Fruit fly (Drosophila melanogaster) whole organism, embryonic: ENCODE measurements around the gene CG16904.

Source experiments
- Abd-B ChIP-seq: fragments of 200-800 bp; sonication (Bioruptor generic); optimal IDR thresholded peaks from 2 replicates; lab custom pipeline; 2018; ENCODE audit warnings: missing biosample characterization, mild to moderate bottlenecking, missing genetic modification characterization, moderate library complexity
- Atf-2 ChIP-seq: fragments of 200-800 bp; sonication (Bioruptor generic); optimal IDR thresholded peaks from 2 replicates; lab custom pipeline; 2016; ENCODE audit warnings: missing biosample characterization, missing genetic modification characterization
- Atf6 ChIP-seq: fragments of 200-800 bp; sonication (Bioruptor generic); IDR thresholded peaks from 2 replicates; pipeline ENCODE4 v1.3.6; 2022; ENCODE audit warnings: missing biosample characterization, missing genetic modification characterization
- CG1024 ChIP-seq: fragments of 200-800 bp; sonication (Bioruptor generic); IDR thresholded peaks from 2 replicates; pipeline ENCODE4 v1.3.6; 2022; ENCODE audit warnings: missing biosample characterization, missing genetic modification characterization
- CG11093 ChIP-seq: fragments of 200-800 bp; sonication (Bioruptor generic); IDR thresholded peaks from 3 replicates; pipeline ENCODE4 v1.3.6; 2022; ENCODE audit warnings: missing biosample characterization, missing genetic modification characterization
- CG11696 ChIP-seq: fragments of 200-800 bp; sonication (Bioruptor generic); IDR thresholded peaks from 2 replicates; pipeline ENCODE4 v1.3.6; 2022; ENCODE audit warnings: missing biosample characterization, missing genetic modification characterization
- CG13296 ChIP-seq: fragments of 200-800 bp; sonication (Bioruptor generic); optimal IDR thresholded peaks from 3 replicates; lab custom pipeline; 2018; ENCODE audit warnings: missing biosample characterization, mild to moderate bottlenecking, missing genetic modification characterization
- CG15601 ChIP-seq: fragments of 200-800 bp; sonication (Bioruptor generic); optimal IDR thresholded peaks from 3 replicates; lab custom pipeline; 2019; ENCODE audit warnings: missing biosample characterization, mild to moderate bottlenecking, missing genetic modification characterization, moderate library complexity
- CG17385 ChIP-seq: fragments of 200-800 bp; sonication (Bioruptor generic); optimal IDR thresholded peaks from 3 replicates; lab custom pipeline; 2018; ENCODE audit warnings: missing biosample characterization, mild to moderate bottlenecking, missing genetic modification characterization
- CG18619 ChIP-seq: fragments of 200-800 bp; sonication (Bioruptor generic); optimal IDR thresholded peaks from 3 replicates; lab custom pipeline; 2017; ENCODE audit warnings: missing biosample characterization, mild to moderate bottlenecking, missing genetic modification characterization
- CG5180 ChIP-seq: fragments of 200-800 bp; sonication (Bioruptor generic); optimal IDR thresholded peaks from 3 replicates; lab custom pipeline; 2017; ENCODE audit warnings: missing biosample characterization, missing genetic modification characterization, mild to moderate bottlenecking, moderate library complexity, missing genetic modification reagents
- CG5245 ChIP-seq: fragments of 200-800 bp; sonication (Bioruptor generic); optimal IDR thresholded peaks from 3 replicates; lab custom pipeline; 2016; ENCODE audit warnings: missing biosample characterization, missing genetic modification characterization
- CG7786 ChIP-seq: fragments of 200-800 bp; sonication (Bioruptor generic); optimal IDR thresholded peaks from 2 replicates; lab custom pipeline; 2016; ENCODE audit warnings: missing biosample characterization, missing genetic modification characterization
- CkIIα-i1 ChIP-seq: fragments of 200-800 bp; sonication (Bioruptor generic); IDR thresholded peaks from 2 replicates; pipeline ENCODE4 v1.3.6; 2022; ENCODE audit warnings: missing biosample characterization, missing genetic modification characterization
- D19A ChIP-seq: fragments of 200-800 bp; optimal IDR thresholded peaks from 3 replicates; lab custom pipeline; 2019; ENCODE audit warnings: missing biosample characterization, mild to moderate bottlenecking, missing genetic modification characterization, moderate library complexity
- Dip2 ChIP-seq: fragments of 200-800 bp; sonication (Bioruptor generic); IDR thresholded peaks from 2 replicates; pipeline ENCODE4 v1.3.6; 2022; ENCODE audit warnings: missing biosample characterization, missing genetic modification characterization
- Doc3 ChIP-seq: fragments of 200-800 bp; sonication (Bioruptor generic); IDR thresholded peaks from 3 replicates; pipeline ENCODE4 v1.3.6; 2022; ENCODE audit warnings: missing biosample characterization, missing genetic modification characterization; ENCODE audit not compliant: partially characterized antibody
- Ets97D ChIP-seq: fragments of 200-800 bp; sonication (Bioruptor generic); optimal IDR thresholded peaks from 3 replicates; lab custom pipeline; 2016; ENCODE audit warnings: missing biosample characterization, missing genetic modification characterization
- Fer1 ChIP-seq: fragments of 200-800 bp; sonication (Bioruptor generic); optimal IDR thresholded peaks from 2 replicates; lab custom pipeline; 2017; ENCODE audit warnings: missing biosample characterization, mild to moderate bottlenecking, missing genetic modification characterization
- HLH4C ChIP-seq: fragments of 200-800 bp; sonication (Bioruptor generic); IDR thresholded peaks from 3 replicates; pipeline ENCODE4 v1.3.6; 2022; ENCODE audit warnings: missing biosample characterization, missing genetic modification characterization; ENCODE audit not compliant: partially characterized antibody
- HmgD ChIP-seq: fragments of 200-800 bp; sonication (Bioruptor generic); optimal IDR thresholded peaks from 3 replicates; lab custom pipeline; 2016; ENCODE audit warnings: missing biosample characterization, missing genetic modification characterization
- HmgZ ChIP-seq: fragments of 200-800 bp; sonication (Bioruptor generic); optimal IDR thresholded peaks from 2 replicates; lab custom pipeline; 2018; ENCODE audit warnings: missing biosample characterization, mild to moderate bottlenecking, missing genetic modification characterization
- MBD-R2 ChIP-seq: fragments of 200-800 bp; sonication (Bioruptor generic); IDR thresholded peaks from 2 replicates; pipeline ENCODE4 v1.3.6; 2022; ENCODE audit warnings: missing biosample characterization, missing genetic modification characterization
- Max ChIP-seq: fragments of 200-800 bp; sonication (Bioruptor generic); optimal IDR thresholded peaks from 2 replicates; lab custom pipeline; 2016; ENCODE audit warnings: missing biosample characterization, mild to moderate bottlenecking, missing genetic modification characterization
- NFAT ChIP-seq: fragments of 200-800 bp; sonication (Bioruptor generic); IDR thresholded peaks from 2 replicates; pipeline ENCODE4 v1.3.6; 2022; ENCODE audit warnings: missing biosample characterization, missing genetic modification characterization
- Nf-YB ChIP-seq: fragments of 200-800 bp; sonication (Bioruptor generic); optimal IDR thresholded peaks from 3 replicates; lab custom pipeline; 2019; ENCODE audit warnings: missing biosample characterization, mild to moderate bottlenecking, missing genetic modification characterization, moderate library complexity
- Opbp ChIP-seq: fragments of 200-800 bp; sonication (Bioruptor generic); IDR thresholded peaks from 3 replicates; pipeline ENCODE4 v1.3.6; 2022; ENCODE audit warnings: missing biosample characterization, missing genetic modification characterization; ENCODE audit not compliant: partially characterized antibody
- Rx ChIP-seq: fragments of 200-800 bp; sonication (Bioruptor generic); IDR thresholded peaks from 2 replicates; pipeline ENCODE4 v1.3.6; 2022; ENCODE audit warnings: missing biosample characterization, missing genetic modification characterization
- Sox100B ChIP-seq: fragments of 200-800 bp; sonication (Bioruptor generic); optimal IDR thresholded peaks from 3 replicates; lab custom pipeline; 2018; ENCODE audit warnings: missing biosample characterization, mild to moderate bottlenecking, missing genetic modification characterization
- Xrp1 ChIP-seq: fragments of 200-800 bp; sonication (Bioruptor generic); IDR thresholded peaks from 2 replicates; pipeline ENCODE4 v1.3.6; 2022; ENCODE audit warnings: missing biosample characterization, missing genetic modification characterization
- abd-A ChIP-seq: fragments of 200-800 bp; sonication (Bioruptor generic); optimal IDR thresholded peaks from 3 replicates; lab custom pipeline; 2019; ENCODE audit warnings: missing biosample characterization, mild to moderate bottlenecking, missing genetic modification characterization, moderate library complexity
- ato ChIP-seq: fragments of 200-800 bp; sonication (Bioruptor generic); IDR thresholded peaks from 2 replicates; pipeline ENCODE4 v1.3.6; 2022; ENCODE audit warnings: missing biosample characterization, missing genetic modification characterization; ENCODE audit not compliant: partially characterized antibody
- bowl ChIP-seq: fragments of 200-800 bp; sonication (Bioruptor generic); IDR thresholded peaks from 2 replicates; pipeline ENCODE4 v1.3.6; 2022; ENCODE audit warnings: missing biosample characterization, missing genetic modification characterization
- caup ChIP-seq: fragments of 200-800 bp; sonication (Bioruptor generic); optimal IDR thresholded peaks from 3 replicates; lab custom pipeline; 2017; ENCODE audit warnings: missing biosample characterization, mild to moderate bottlenecking, missing genetic modification characterization, moderate library complexity; ENCODE audit not compliant: severe bottlenecking
- cg ChIP-seq: fragments of 200-800 bp; sonication (Bioruptor generic); optimal IDR thresholded peaks from 3 replicates; lab custom pipeline; 2019; ENCODE audit warnings: missing biosample characterization, mild to moderate bottlenecking, missing genetic modification characterization, moderate library complexity
- chm ChIP-seq: fragments of 200-800 bp; sonication (Bioruptor generic); IDR thresholded peaks from 2 replicates; pipeline ENCODE4 v1.3.6; 2022; ENCODE audit warnings: missing biosample characterization, missing genetic modification characterization
- corto ChIP-seq: fragments of 200-800 bp; sonication (Bioruptor generic); optimal IDR thresholded peaks from 2 replicates; lab custom pipeline; 2016; ENCODE audit warnings: missing biosample characterization, mild to moderate bottlenecking, missing genetic modification characterization, moderate library complexity
- gcm ChIP-seq: fragments of 200-800 bp; sonication (Bioruptor generic); optimal IDR thresholded peaks from 2 replicates; lab custom pipeline; 2019; ENCODE audit warnings: missing biosample characterization, mild to moderate bottlenecking, missing genetic modification characterization, moderate library complexity
- gt ChIP-seq: fragments of 200-800 bp; sonication (Bioruptor generic); IDR thresholded peaks from 2 replicates; pipeline ENCODE4 v1.3.6; 2022; ENCODE audit warnings: missing biosample characterization, missing genetic modification characterization
- h ChIP-seq: fragments of >200 bp; optimal IDR thresholded peaks from 2 replicates; lab custom pipeline; 2017
- hbn ChIP-seq: fragments of 200-800 bp; sonication (Bioruptor generic); IDR thresholded peaks from 2 replicates; pipeline ENCODE4 v1.3.6; 2022; ENCODE audit warnings: missing biosample characterization, missing genetic modification characterization; ENCODE audit not compliant: partially characterized antibody
- kni ChIP-seq: fragments of 200-800 bp; sonication (Bioruptor generic); optimal IDR thresholded peaks from 3 replicates; lab custom pipeline; 2017; ENCODE audit warnings: mild to moderate bottlenecking, missing biosample characterization, missing genetic modification reagents, missing genetic modification characterization
- knrl ChIP-seq: fragments of 200-800 bp; sonication (Bioruptor generic); IDR thresholded peaks from 3 replicates; pipeline ENCODE4 v1.3.6; 2022; ENCODE audit warnings: missing biosample characterization, missing genetic modification characterization; ENCODE audit not compliant: partially characterized antibody
- lbe ChIP-seq: fragments of 200-800 bp; sonication (Bioruptor generic); optimal IDR thresholded peaks from 2 replicates; lab custom pipeline; 2016; ENCODE audit warnings: missing biosample characterization, mild to moderate bottlenecking, missing genetic modification characterization
- org-1 ChIP-seq: fragments of 200-800 bp; sonication (Bioruptor generic); optimal IDR thresholded peaks from 2 replicates; lab custom pipeline; 2017; ENCODE audit warnings: missing biosample characterization, missing genetic modification characterization
- otp ChIP-seq: fragments of 200-800 bp; sonication (Bioruptor generic); IDR thresholded peaks from 3 replicates; pipeline ENCODE4, ENCODE4 v1.3.6; 2022; ENCODE audit warnings: missing biosample characterization, missing genetic modification characterization
- pros ChIP-seq: fragments of 200-800 bp; sonication (Bioruptor generic); optimal IDR thresholded peaks from 3 replicates; lab custom pipeline; 2019; ENCODE audit warnings: missing biosample characterization, mild to moderate bottlenecking, missing genetic modification characterization, moderate library complexity
- run ChIP-seq: fragments of 200-800 bp; sonication (Bioruptor generic); optimal IDR thresholded peaks from 3 replicates; lab custom pipeline; 2018; ENCODE audit warnings: missing biosample characterization, mild to moderate bottlenecking, missing genetic modification characterization
- schlank ChIP-seq: fragments of 200-800 bp; sonication (Bioruptor generic); optimal IDR thresholded peaks from 2 replicates; lab custom pipeline; 2018; ENCODE audit warnings: missing biosample characterization, mild to moderate bottlenecking, missing genetic modification characterization
- toy ChIP-seq: fragments of 200-800 bp; sonication (Bioruptor generic); IDR thresholded peaks from 2 replicates; pipeline ENCODE4 v1.3.6; 2022; ENCODE audit warnings: missing biosample characterization, missing genetic modification characterization

CG16904 gene

DNA sequence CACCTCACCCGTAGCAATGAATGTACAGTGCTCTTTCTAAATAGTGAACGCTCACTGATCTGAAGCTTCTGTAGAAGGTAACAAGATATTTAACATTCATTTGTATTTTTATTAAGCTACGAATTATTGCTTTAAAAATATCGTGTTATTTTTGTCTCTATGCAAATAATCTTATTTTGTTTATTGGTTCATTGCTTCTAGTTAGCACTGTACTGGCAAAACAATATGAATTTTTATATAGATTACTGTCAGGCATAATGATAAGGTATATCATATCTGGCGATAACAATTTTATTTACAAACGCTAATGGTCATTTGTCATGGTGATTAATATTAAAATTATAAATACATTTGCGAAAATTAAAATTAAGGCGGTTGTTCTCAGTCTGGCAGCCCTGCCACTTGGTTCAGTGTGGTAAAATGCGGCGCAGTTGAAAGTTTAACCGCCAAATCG, 45.2 kb downstream of the CG16904 start, which contains the start of gene CG9471 (continued):
- peak; percentile 91 for TF ChIP-seq CG13296 (GFP tag; lab: Kevin White, UChicago)
- peak; percentile 88 for TF ChIP-seq CG11093 (GFP tag; lab: Robert Waterston, UW)
- peak; percentile 94 for TF ChIP-seq Atf6 (GFP tag; lab: Robert Waterston, UW)
- TF ChIP-seq hbn = no peak
- peak; percentile 93 for TF ChIP-seq chm
- no peak for TF ChIP-seq pros (GFP tag; lab: Kevin White, UChicago)
- TF ChIP-seq CG7786 (GFP tag; lab: Kevin White, UChicago) = peak; percentile 93
- TF ChIP-seq Opbp (GFP tag; lab: Robert Waterston, UW) = no peak
- TF ChIP-seq Doc3 = no peak
- peak; percentile 72 for TF ChIP-seq NFAT
- no peak for TF ChIP-seq CkIIα-i1 (GFP tag; lab: Robert Waterston, UW)
- peak; percentile 25; the same call in 1 of the 2 replicates for TF ChIP-seq Dip2
- peak; percentile 84 for TF ChIP-seq schlank (tag; lab: Kevin White, UChicago)
- no peak for TF ChIP-seq h
- TF ChIP-seq org-1 (GFP tag; lab: Kevin White, UChicago) = peak; percentile 82
- TF ChIP-seq Rx (GFP tag; lab: Robert Waterston, UW) = peak; percentile 90
- TF ChIP-seq Max = peak; percentile 86
- peak; percentile 47 for TF ChIP-seq HmgD (GFP tag; lab: Kevin White, UChicago)
- peak; percentile 85 for TF ChIP-seq Sox100B
- peak; percentile 90 for TF ChIP-seq Abd-B (GFP tag; lab: Kevin White, UChicago)
- TF ChIP-seq ato (GFP tag; lab: Robert Waterston, UW) = no peak
- TF ChIP-seq CG11696 (GFP tag; lab: Robert Waterston, UW) = peak; percentile 84
- peak; percentile 94 for TF ChIP-seq Fer1 (GFP tag; lab: Kevin White, UChicago)
- TF ChIP-seq run = peak; percentile 75
- TF ChIP-seq gt (GFP tag; lab: Robert Waterston, UW) = peak; percentile 47
- TF ChIP-seq CG1024 (GFP tag; lab: Robert Waterston, UW) = peak; percentile 56; the same call in 1 of the 2 replicates
- TF ChIP-seq HmgZ = peak; percentile 96
- peak; percentile 87 for TF ChIP-seq CG15601 (tag; lab: Kevin White, UChicago)
- peak; percentile 87 for TF ChIP-seq caup (GFP tag; lab: Kevin White, UChicago)
- peak; percentile 79 for TF ChIP-seq MBD-R2 (GFP tag; lab: Robert Waterston, UW)
- peak; percentile 91 for TF ChIP-seq CG17385 (GFP tag; lab: Kevin White, UChicago)
- no peak for TF ChIP-seq abd-A (tag; lab: Kevin White, UChicago)
- TF ChIP-seq cg (GFP tag; lab: Kevin White, UChicago) = no peak
- peak; percentile 84 for TF ChIP-seq CG18619 (GFP tag; lab: Kevin White, UChicago)
- peak; percentile 76; the same call in 1 of the 2 replicates for TF ChIP-seq toy (GFP tag; lab: Robert Waterston, UW)
- peak; percentile 96 for TF ChIP-seq lbe (GFP tag; lab: Kevin White, UChicago)
- TF ChIP-seq CG5180 (GFP tag; lab: Kevin White, UChicago) = peak; percentile 70
- TF ChIP-seq knrl (GFP tag; lab: Robert Waterston, UW) = no peak
- peak; percentile 30 for TF ChIP-seq kni (GFP tag; lab: Kevin White, UChicago)
- TF ChIP-seq Ets97D (GFP tag; lab: Kevin White, UChicago) = peak; percentile 70
- TF ChIP-seq bowl (GFP tag; lab: Robert Waterston, UW) = peak; percentile 85
- peak; percentile 95 for TF ChIP-seq Xrp1 (GFP tag; lab: Robert Waterston, UW)
- TF ChIP-seq otp (GFP tag; lab: Robert Waterston, UW) = peak; percentile 85; the same call in 2 of the 3 replicates
- peak; percentile 94 for TF ChIP-seq gcm (GFP tag; lab: Kevin White, UChicago)
- peak; percentile 82 for TF ChIP-seq Atf-2 (GFP tag; lab: Kevin White, UChicago)
- TF ChIP-seq CG5245 (GFP tag; lab: Kevin White, UChicago) = peak; percentile 77
- peak; percentile 86 for TF ChIP-seq corto
- peak; percentile 87 for TF ChIP-seq D19A (tag; lab: Kevin White, UChicago)
- TF ChIP-seq HLH4C (GFP tag; lab: Robert Waterston, UW) = peak; percentile 32; the same call in 1 of the 3 replicates
- TF ChIP-seq Nf-YB (GFP tag; lab: Kevin White, UChicago) = peak; percentile 75
